Fruit fly (Drosophila melanogaster): ENCODE measurements around the gene Pax.

dm6 chr2L:19359802-19360429 is 66.5 kb downstream of the Pax start:
- TF ChIP-seq D1 (tag; optimal IDR thresholded peaks at IDR 0.05) = no peak
- no peak for TF ChIP-seq Ets98B (GFP tag; IDR thresholded peaks at IDR 0.05)
- no peak for TF ChIP-seq EcR (GFP tag; optimal IDR thresholded peaks at IDR 0.05)
- TF ChIP-seq CG4496 (GFP tag; IDR thresholded peaks at IDR 0.05) = no peak; the same call in 2 of the 3 replicates
- TF ChIP-seq Pif1B (GFP tag; optimal IDR thresholded peaks at IDR 0.05) = no peak
- TF ChIP-seq CG12605 (GFP tag; IDR thresholded peaks at IDR 0.05) = peak; percentile 34; the same call in 1 of the 2 replicates
- TF ChIP-seq CG10348 (GFP tag; IDR thresholded peaks at IDR 0.05) = no peak
- peak; percentile 24 for TF ChIP-seq CG17806 (tag; optimal IDR thresholded peaks at IDR 0.05)
- TF ChIP-seq CG8159 (tag; optimal IDR thresholded peaks at IDR 0.05) = peak; percentile 10
- TF ChIP-seq CG15710 (tag; optimal IDR thresholded peaks at IDR 0.05) = peak; percentile 29
